Fruit fly (Drosophila melanogaster): ENCODE data around the gene RpS21.

Gene RpS21

DNA sequence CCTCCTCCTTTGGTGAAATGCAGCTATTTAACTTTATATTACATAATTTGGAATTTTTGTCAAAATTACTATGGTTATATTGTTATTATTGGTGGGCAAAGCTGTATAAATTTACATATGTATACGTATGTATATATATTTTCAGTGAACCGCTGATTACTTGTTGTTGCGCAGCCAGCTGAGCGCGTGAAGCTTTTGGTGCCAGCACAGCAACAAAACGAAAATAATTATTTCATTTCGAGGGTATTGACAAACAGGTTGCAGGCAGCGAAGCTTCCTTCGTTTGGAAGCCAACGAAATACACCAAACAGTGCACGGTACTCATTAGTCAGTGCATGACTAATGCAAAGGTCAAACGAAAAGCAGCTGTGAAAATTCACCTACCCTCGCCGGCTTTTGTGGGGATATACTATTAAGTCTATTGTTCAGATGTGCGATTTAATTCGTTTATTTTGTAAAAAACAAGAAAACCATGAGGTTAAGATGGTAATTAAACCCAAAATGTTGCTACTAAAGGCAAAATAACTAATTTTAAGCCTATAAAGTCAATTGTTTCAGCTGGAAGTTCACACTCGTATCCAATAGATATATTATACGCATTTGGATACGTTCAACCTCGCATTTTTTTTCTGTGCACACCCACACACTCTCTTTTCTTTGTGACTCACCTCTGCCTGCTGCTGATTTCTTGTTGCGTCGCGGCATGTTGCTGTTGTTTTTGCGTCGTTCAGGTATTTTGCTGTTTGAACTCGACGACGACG is 17.3 kb downstream of the RpS21 start (continued):
- TF ChIP-seq Antp (GFP tag; optimal IDR thresholded peaks at IDR 0.05), result peak; percentile 4
- TF ChIP-seq CG6765 (GFP tag; optimal IDR thresholded peaks at IDR 0.05), result no peak
- TF ChIP-seq sob (GFP tag; IDR thresholded peaks at IDR 0.05), result 0 out of 2 replicates have a peak, but pooled peaks have one; percentile 6
- no peak for TF ChIP-seq hth (optimal IDR thresholded peaks at IDR 0.05)
- TF ChIP-seq Trl (optimal IDR thresholded peaks at IDR 0.05), result no peak
- TF ChIP-seq Trl (GFP tag; optimal IDR thresholded peaks at IDR 0.05), result no peak
- TF ChIP-seq CG5180 (GFP tag; optimal IDR thresholded peaks at IDR 0.05), result no peak
- no peak for TF ChIP-seq CG15011 (GFP tag; optimal IDR thresholded peaks at IDR 0.05)
- TF ChIP-seq Hr3 (GFP tag; optimal IDR thresholded peaks at IDR 0.05), result no peak
- peak; percentile 43; the same call in 1 of the 2 replicates for TF ChIP-seq Xrp1 (GFP tag; IDR thresholded peaks at IDR 0.05)
- no peak for TF ChIP-seq CG1602 (GFP tag; optimal IDR thresholded peaks at IDR 0.05)
- TF ChIP-seq CG18764 (GFP tag; optimal IDR thresholded peaks at IDR 0.05), result no peak
- TF ChIP-seq abd-A (tag; optimal IDR thresholded peaks at IDR 0.05), result no peak
- no peak for TF ChIP-seq corto (GFP tag; optimal IDR thresholded peaks at IDR 0.05)
- TF ChIP-seq CG8290 (GFP tag; optimal IDR thresholded peaks at IDR 0.05), result no peak
- no peak for TF ChIP-seq CG8290 (tag; optimal IDR thresholded peaks at IDR 0.05)
- TF ChIP-seq lola (GFP tag; optimal IDR thresholded peaks at IDR 0.05), result no peak
- no peak for TF ChIP-seq ham (GFP tag; IDR thresholded peaks at IDR 0.05)
- 0 out of 2 replicates have a peak, but pooled peaks have one; percentile 24 for TF ChIP-seq CG9932 (GFP tag; IDR thresholded peaks at IDR 0.05)
- TF ChIP-seq CG7271 (tag; optimal IDR thresholded peaks at IDR 0.05), result no peak
- no peak for TF ChIP-seq Vsx1 (GFP tag; optimal IDR thresholded peaks at IDR 0.05)
- peak; percentile 38 for TF ChIP-seq CG3281 (GFP tag; optimal IDR thresholded peaks at IDR 0.05)
- TF ChIP-seq trem (tag; optimal IDR thresholded peaks at IDR 0.05), result no peak
- TF ChIP-seq ap (GFP tag; IDR thresholded peaks at IDR 0.05), result no peak
- TF ChIP-seq CG8281 (tag; optimal IDR thresholded peaks at IDR 0.05), result no peak
- TF ChIP-seq NK7.1 (GFP tag; optimal IDR thresholded peaks at IDR 0.05), result no peak
- no peak for TF ChIP-seq CG6254 (GFP tag; optimal IDR thresholded peaks at IDR 0.05)
- no peak for TF ChIP-seq slp2 (GFP tag; optimal IDR thresholded peaks at IDR 0.05)
- no peak for TF ChIP-seq CG17612 (GFP tag; IDR thresholded peaks at IDR 0.05)
- TF ChIP-seq pzg (GFP tag; optimal IDR thresholded peaks at IDR 0.05), result no peak
- TF ChIP-seq Pdp1 (GFP tag; optimal IDR thresholded peaks at IDR 0.05), result no peak
- TF ChIP-seq Dek (tag; optimal IDR thresholded peaks at IDR 0.05), result no peak
- no peak for TF ChIP-seq Asciz (GFP tag; optimal IDR thresholded peaks at IDR 0.05)
- no peak for TF ChIP-seq ftz-f1 (GFP tag; optimal IDR thresholded peaks at IDR 0.05)
- no peak for TF ChIP-seq CG15696 (tag; optimal IDR thresholded peaks at IDR 0.05)
- TF ChIP-seq dmrt99B (tag; optimal IDR thresholded peaks at IDR 0.05), result peak; percentile 33
- no peak for TF ChIP-seq prd (optimal IDR thresholded peaks at IDR 0.05)
- TF ChIP-seq prd (GFP tag; IDR thresholded peaks at IDR 0.05), result peak; percentile 63
- TF ChIP-seq HmgZ (tag; optimal IDR thresholded peaks at IDR 0.05), result no peak
- no peak for TF ChIP-seq CG10959 (GFP tag; IDR thresholded peaks at IDR 0.05)
- no peak for TF ChIP-seq jigr1 (GFP tag; IDR thresholded peaks at IDR 0.05)
- no peak for TF ChIP-seq nom (GFP tag; optimal IDR thresholded peaks at IDR 0.05)
- TF ChIP-seq CG12769 (tag; optimal IDR thresholded peaks at IDR 0.05), result no peak
- TF ChIP-seq CG15269 (tag; optimal IDR thresholded peaks at IDR 0.05), result peak; percentile 41
- no peak for TF ChIP-seq esg (GFP tag; conservative IDR thresholded peaks at IDR 0.05)
- TF ChIP-seq CG10267 (tag; optimal IDR thresholded peaks at IDR 0.05), result no peak
- TF ChIP-seq CG15479 (GFP tag; optimal IDR thresholded peaks at IDR 0.05), result no peak
- TF ChIP-seq CG10431 (GFP tag; optimal IDR thresholded peaks at IDR 0.05), result no peak
- TF ChIP-seq chif (GFP tag; optimal IDR thresholded peaks at IDR 0.05), result peak in 1 of 2 experiments; percentile 19
- TF ChIP-seq inv (GFP tag; IDR thresholded peaks at IDR 0.05; ENCODE audit: partially characterized antibody), result no peak

Data from whole organism, embryonic.